Fruit fly (Drosophila melanogaster) Kc167 (cell line): ENCODE data around the gene CG32845.

ENCODE experiments used
- Myc ChIP-seq: fragments of >200 bp; optimal IDR thresholded peaks from 2 replicates; lab custom pipeline; 2017; ENCODE audit warnings: missing external identifiers
- Sin3A ChIP-seq: fragments of >200 bp; optimal IDR thresholded peaks from 2 replicates; lab custom pipeline; 2018; ENCODE audit warnings: missing external identifiers
- h ChIP-seq: fragments of >200 bp; optimal IDR thresholded peaks from 3 replicates; lab custom pipeline; 2018; ENCODE audit warnings: missing external identifiers
- insv ChIP-seq: fragments of >200 bp; optimal IDR thresholded peaks from 3 replicates; lab custom pipeline; 2018; ENCODE audit warnings: missing external identifiers
- psq ChIP-seq: fragments of >200 bp; optimal IDR thresholded peaks from 2 replicates; lab custom pipeline; 2017; ENCODE audit warnings: missing external identifiers

DNA sequence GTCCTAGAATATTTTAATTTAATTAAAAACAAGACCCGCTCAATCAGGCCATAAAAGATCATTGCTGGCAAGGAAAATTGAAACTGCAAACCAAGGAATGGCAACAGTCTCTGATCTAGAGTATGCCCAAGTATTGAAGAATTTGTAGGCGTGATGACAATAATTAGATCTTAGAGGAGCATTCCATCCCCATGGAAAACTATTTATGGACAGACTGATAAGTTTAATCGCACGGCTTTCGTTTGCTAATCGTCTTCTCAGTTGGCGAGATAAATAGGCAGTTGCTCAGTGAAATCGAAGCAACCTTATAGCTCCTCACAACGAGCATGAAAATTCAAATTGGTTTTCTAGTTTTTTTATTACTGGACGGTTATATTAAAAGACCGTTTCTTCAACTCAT is 43.6 kb upstream of the CG32845 start, which contains the start of gene ddbt:
- no peak for TF ChIP-seq Myc (lab: Kevin White, UChicago)
- no peak for TF ChIP-seq h (lab: Kevin White, UChicago)
- no peak for TF ChIP-seq psq (lab: Kevin White, UChicago)
- no peak for TF ChIP-seq Sin3A (lab: Kevin White, UChicago)
- no peak for TF ChIP-seq insv (lab: Kevin White, UChicago)
